Fruit fly (Drosophila melanogaster) S2 (cell line): ENCODE measurements around the gene nonA.

Experiments
- CG8478 ChIP-seq: fragments of >200 bp; optimal IDR thresholded peaks from 2 replicates; lab custom pipeline; 2018
- CTCF ChIP-seq, 2 experiments: fragments of >200 bp; optimal IDR thresholded peaks; 2 replicates each; lab custom pipeline; 2018

Gene nonA

dm6 chrX:16403811-16404420 lies 42.5 kb downstream of the nonA start:
- TF ChIP-seq CTCF (optimal IDR thresholded peaks at IDR 0.05; lab: Kevin White, UChicago) (no peak), CG8478 (lab: Kevin White, UChicago) (no peak)

dm6 chrX:16404803-16405202 lies 43.4 kb downstream of the nonA start, which contains the start of gene CG9981:
CG9981 (minus strand) TSS chrX:16405122.
- TF ChIP-seq CG8478 (lab: Kevin White, UChicago) = no peak

- TF ChIP-seq CTCF (optimal IDR thresholded peaks at IDR 0.05; lab: Kevin White, UChicago) = no peak
- no peak for TF ChIP-seq CG8478 (lab: Kevin White, UChicago)
Observed at dm6 chrX:16405209-16405608, 43.8 kb downstream of the nonA start, which contains the start of gene CG4301. CG4301 (plus strand) TSS chrX:16405509.

- TF ChIP-seq CG8478 (lab: Kevin White, UChicago) (no peak), CTCF (optimal IDR thresholded peaks at IDR 0.05; lab: Kevin White, UChicago) (no peak)
Observed at dm6 chrX:16406083-16406482, 44.7 kb downstream of the nonA start.

- TF ChIP-seq CTCF (optimal IDR thresholded peaks at IDR 0.05; lab: Kevin White, UChicago) (no peak), CG8478 (lab: Kevin White, UChicago) (no peak)
Observed at dm6 chrX:16414451-16415368, 53.3 kb downstream of the nonA start, which contains the start of gene Traf-like. Traf-like (plus strand) TSS chrX:16415046.

- no peak for TF ChIP-seq CG8478 (lab: Kevin White, UChicago)
- no peak for TF ChIP-seq CTCF (optimal IDR thresholded peaks at IDR 0.05; lab: Kevin White, UChicago)
Observed at dm6 chrX:16420048-16420447, 58.7 kb downstream of the nonA start.

dm6 chrX:16420878-16421277 lies 59.5 kb downstream of the nonA start:
- TF ChIP-seq CG8478 (lab: Kevin White, UChicago) = no peak
- TF ChIP-seq CTCF (optimal IDR thresholded peaks at IDR 0.05; lab: Kevin White, UChicago) = no peak
